Worm (Caenorhabditis elegans) whole organism, L1 larva: ENCODE measurements around the gene pst-2.

Experiments used
- C16A3.4 ChIP-seq: fragments of 150-350 bp; optimal IDR thresholded peaks from 2 replicates; lab custom pipeline; 2014; ENCODE audit warnings: missing biosample characterization, missing genetic modification characterization
- C34B4.2 ChIP-seq: sonication (generic microtip); optimal IDR thresholded peaks from 2 replicates; lab custom pipeline; 2017; ENCODE audit warnings: mild to moderate bottlenecking, missing genetic modification characterization, missing compliant biosample characterization
- F16B12.6 ChIP-seq: fragments of 150-350 bp; optimal IDR thresholded peaks from 2 replicates; lab custom pipeline; 2014; ENCODE audit warnings: missing biosample characterization, missing genetic modification characterization
- Y116A8C.19 ChIP-seq: sonication (generic microtip); optimal IDR thresholded peaks from 2 replicates; lab custom pipeline; 2016; ENCODE audit warnings: missing compliant biosample characterization, missing genetic modification characterization, borderline replicate concordance
- aha-1 ChIP-seq: fragments of 150-350 bp; optimal IDR thresholded peaks from 2 replicates; lab custom pipeline; 2014; ENCODE audit warnings: missing biosample characterization, missing genetic modification characterization
- blmp-1 ChIP-seq: fragments of 150-350 bp; optimal IDR thresholded peaks from 2 replicates; lab custom pipeline; 2014; ENCODE audit warnings: missing biosample characterization, missing genetic modification characterization
- ceh-90 ChIP-seq: sonication (generic microtip); optimal IDR thresholded peaks from 2 replicates; lab custom pipeline; 2016; ENCODE audit warnings: missing genetic modification characterization, missing compliant biosample characterization
- ces-1 ChIP-seq: fragments of 150-350 bp; optimal IDR thresholded peaks from 2 replicates; lab custom pipeline; 2014; ENCODE audit warnings: missing biosample characterization, missing genetic modification reagents, missing genetic modification characterization
- dsc-1 ChIP-seq: sonication (generic microtip); optimal IDR thresholded peaks from 2 replicates; lab custom pipeline; 2016; ENCODE audit warnings: mild to moderate bottlenecking, missing genetic modification characterization, missing compliant biosample characterization
- efl-1 ChIP-seq, 4 experiments: fragments of 150-350 bp; optimal IDR thresholded peaks in 3 of 4; peaks in 1 of 4; 1 replicate in 1 of 4; 2 replicates in 3 of 4; lab custom pipeline; 2014; ENCODE audit warnings: missing biosample characterization in 2 of 4, missing genetic modification characterization in 2 of 4, missing genetic modification reagents in 2 of 4
- efl-3 ChIP-seq: fragments of 200-800 bp; sonication (Bioruptor generic); optimal IDR thresholded peaks from 2 replicates; lab custom pipeline; 2018; ENCODE audit warnings: mild to moderate bottlenecking, missing genetic modification characterization, missing compliant biosample characterization
- egl-13 ChIP-seq: sonication (generic microtip); optimal IDR thresholded peaks from 2 replicates; lab custom pipeline; 2016; ENCODE audit warnings: missing genotype, missing genetic modification reagents, missing genetic modification characterization, missing compliant biosample characterization
- elt-3 ChIP-seq, 6 experiments: fragments of 150-350 bp in 1 of 6; sonication (generic microtip); optimal IDR thresholded peaks; 2 replicates each; lab custom pipeline; 2017 to 2018; ENCODE audit warnings: missing biosample characterization in 6 of 6, missing genetic modification characterization in 6 of 6, inconsistent platforms in 1 of 6
- ets-5 ChIP-seq: fragments of 200-800 bp; sonication (Bioruptor generic); IDR thresholded peaks from 2 replicates; pipeline ENCODE4 v1.3.6; 2022; ENCODE audit warnings: missing genetic modification characterization, missing compliant biosample characterization
- fkh-10 ChIP-seq: sonication (generic microtip); optimal IDR thresholded peaks from 2 replicates; lab custom pipeline; 2017; ENCODE audit warnings: missing biosample characterization, missing genetic modification reagents, missing genetic modification characterization
- fkh-4 ChIP-seq: sonication (generic microtip); optimal IDR thresholded peaks from 2 replicates; lab custom pipeline; 2016; ENCODE audit warnings: missing compliant biosample characterization, missing genetic modification characterization, borderline replicate concordance
- fkh-8 ChIP-seq: sonication (generic microtip); optimal IDR thresholded peaks from 2 replicates; lab custom pipeline; 2016; ENCODE audit warnings: mild to moderate bottlenecking, missing genetic modification characterization, missing compliant biosample characterization
- fos-1 ChIP-seq: fragments of 150-350 bp; optimal IDR thresholded peaks from 2 replicates; lab custom pipeline; 2014; ENCODE audit warnings: missing biosample characterization, missing genetic modification characterization
- hlh-17 ChIP-seq: fragments of 200-800 bp; sonication (Bioruptor generic); optimal IDR thresholded peaks from 2 replicates; lab custom pipeline; 2018; ENCODE audit warnings: missing genetic modification characterization, mild to moderate bottlenecking, missing compliant biosample characterization, moderate library complexity, borderline replicate concordance
- hpl-2 ChIP-seq: fragments of 150-350 bp; optimal IDR thresholded peaks from 2 replicates; lab custom pipeline; 2014; ENCODE audit warnings: missing biosample characterization, missing genetic modification reagents, missing genetic modification characterization
- isw-1 ChIP-seq: fragments of 200-800 bp; sonication (Bioruptor generic); IDR thresholded peaks from 2 replicates; pipeline ENCODE4 v1.3.6; 2022; ENCODE audit warnings: missing genetic modification characterization, missing compliant biosample characterization
- lin-14 ChIP-seq: fragments of 200-800 bp; sonication (Bioruptor generic); optimal IDR thresholded peaks from 2 replicates; lab custom pipeline; 2018; ENCODE audit warnings: mild to moderate bottlenecking, missing genetic modification characterization, moderate library complexity, missing compliant biosample characterization
- lin-35 ChIP-seq, 2 experiments: fragments of 150-350 bp; optimal IDR thresholded peaks; 2 replicates each; lab custom pipeline; 2014; ENCODE audit warnings: missing biosample characterization in 2 of 2, missing genetic modification characterization in 2 of 2, missing genetic modification reagents in 2 of 2
- lin-39 ChIP-seq: fragments of 150-350 bp; optimal IDR thresholded peaks from 2 replicates; lab custom pipeline; 2014; ENCODE audit warnings: missing biosample characterization, missing genetic modification reagents, missing genetic modification characterization
- lir-3 ChIP-seq: sonication (generic microtip); optimal IDR thresholded peaks from 2 replicates; lab custom pipeline; 2016; ENCODE audit warnings: mild to moderate bottlenecking, missing genetic modification characterization, moderate library complexity, missing compliant biosample characterization; ENCODE audit not compliant: poor library complexity
- lsy-2 ChIP-seq, 2 experiments: fragments of 150-350 bp; optimal IDR thresholded peaks; 2 replicates each; lab custom pipeline; 2014; ENCODE audit warnings: missing biosample characterization in 2 of 2, missing genetic modification characterization in 2 of 2
- mef-2 ChIP-seq: fragments of 150-350 bp; optimal IDR thresholded peaks from 2 replicates; lab custom pipeline; 2014; ENCODE audit warnings: missing biosample characterization, missing genetic modification characterization
- mep-1 ChIP-seq: fragments of 150-350 bp; optimal IDR thresholded peaks from 2 replicates; lab custom pipeline; 2014; ENCODE audit warnings: missing biosample characterization, missing genetic modification characterization
- nhr-11 ChIP-seq: fragments of 150-350 bp; optimal IDR thresholded peaks from 2 replicates; lab custom pipeline; 2014; ENCODE audit warnings: missing biosample characterization, missing genetic modification characterization
- nhr-12 ChIP-seq: sonication (generic microtip); optimal IDR thresholded peaks from 2 replicates; lab custom pipeline; 2017; ENCODE audit warnings: missing biosample characterization, missing genetic modification characterization
- nhr-28 ChIP-seq: fragments of 150-350 bp; optimal IDR thresholded peaks from 2 replicates; lab custom pipeline; 2014; ENCODE audit warnings: missing biosample characterization, missing genetic modification characterization
- nhr-71 ChIP-seq: sonication (generic microtip); optimal IDR thresholded peaks from 2 replicates; lab custom pipeline; 2016; ENCODE audit warnings: mild to moderate bottlenecking, missing genetic modification characterization, moderate library complexity, missing compliant biosample characterization
- nhr-76 ChIP-seq: sonication (generic microtip); optimal IDR thresholded peaks from 2 replicates; lab custom pipeline; 2017; ENCODE audit warnings: missing biosample characterization, missing genetic modification characterization
- nhr-77 ChIP-seq: fragments of 150-350 bp; optimal IDR thresholded peaks from 2 replicates; lab custom pipeline; 2014; ENCODE audit warnings: missing biosample characterization, missing genetic modification characterization
- nhr-85 ChIP-seq: sonication (generic microtip); peaks from one replicate; lab custom pipeline; 2016; ENCODE audit warnings: missing genetic modification characterization, inconsistent platforms, missing compliant biosample characterization
- nhr-90 ChIP-seq: sonication (generic microtip); optimal IDR thresholded peaks from 2 replicates; lab custom pipeline; 2016; ENCODE audit warnings: mild to moderate bottlenecking, missing genetic modification characterization, missing compliant biosample characterization; ENCODE audit not compliant: poor library complexity
- pax-3 ChIP-seq: fragments of 200-800 bp; sonication (Bioruptor generic); optimal IDR thresholded peaks from 2 replicates; lab custom pipeline; 2018; ENCODE audit warnings: mild to moderate bottlenecking, missing genetic modification characterization, moderate library complexity, missing compliant biosample characterization
- rnt-1 ChIP-seq: sonication (generic microtip); optimal IDR thresholded peaks from 2 replicates; lab custom pipeline; 2016; ENCODE audit warnings: mild to moderate bottlenecking, missing genetic modification characterization, moderate library complexity, missing compliant biosample characterization
- skn-1 ChIP-seq: fragments of 150-350 bp; optimal IDR thresholded peaks from 2 replicates; lab custom pipeline; 2014; ENCODE audit warnings: missing biosample characterization, missing genetic modification characterization
- snpc-4 ChIP-seq: fragments of 150-350 bp; optimal IDR thresholded peaks from 2 replicates; lab custom pipeline; 2014; ENCODE audit warnings: missing biosample characterization, missing genetic modification characterization
- snu-23 ChIP-seq: sonication (generic microtip); optimal IDR thresholded peaks from 2 replicates; lab custom pipeline; 2016; ENCODE audit warnings: missing genetic modification characterization, missing compliant biosample characterization
- sup-37 ChIP-seq: fragments of 200-800 bp; sonication (Bioruptor generic); optimal IDR thresholded peaks from 2 replicates; lab custom pipeline; 2018; ENCODE audit warnings: mild to moderate bottlenecking, missing genetic modification characterization, missing compliant biosample characterization
- tbx-2 ChIP-seq: sonication (generic microtip); optimal IDR thresholded peaks from 2 replicates; lab custom pipeline; 2016; ENCODE audit warnings: missing genetic modification characterization, missing compliant biosample characterization
- unc-30 ChIP-seq: sonication (generic microtip); optimal IDR thresholded peaks from 2 replicates; lab custom pipeline; 2017; ENCODE audit warnings: missing biosample characterization, missing genetic modification characterization
- unc-86 ChIP-seq: sonication (generic microtip); optimal IDR thresholded peaks from 2 replicates; lab custom pipeline; 2016; ENCODE audit warnings: missing genetic modification characterization, missing compliant biosample characterization
- vab-15 ChIP-seq: sonication (generic microtip); optimal IDR thresholded peaks from 2 replicates; lab custom pipeline; 2017; ENCODE audit warnings: missing genotype, mild to moderate bottlenecking, missing genetic modification characterization, missing compliant biosample characterization

pst-2 gene

ce11 chrIII:5714230-5714983, 34.2 kb downstream of the pst-2 start, which contains the start of gene arf-1:
arf-1 (plus strand) TSS chrIII:5714886.
- TF ChIP-seq elt-3 (tag; optimal IDR thresholded peaks at IDR 0.05; lab: Kevin White, UChicago) (peak in 1 of 6 experiments; percentile 8), lin-35 (GFP tag; optimal IDR thresholded peaks at IDR 0.05; lab: Kevin White, UChicago) (peak in 1 of 2 experiments; percentile 29), lin-14 (GFP tag; lab: Kevin White, UChicago) (peak; percentile 1), tbx-2 (tag; lab: Kevin White, UChicago) (no peak), C16A3.4 (tag; lab: Kevin White, UChicago) (no peak), nhr-12 (tag; lab: Kevin White, UChicago) (no peak)
- TF ChIP-seq, all 84 proteins: peak for 3

- TF ChIP-seq unc-86 (tag; lab: Kevin White, UChicago), result no peak
- TF ChIP-seq nhr-85 (tag; lab: Kevin White, UChicago), result peak; percentile 56
- TF ChIP-seq nhr-77 (tag; lab: Kevin White, UChicago), result no peak
- no peak for TF ChIP-seq lin-39 (tag; lab: Kevin White, UChicago)
- TF ChIP-seq blmp-1, result peak; percentile 31
- TF ChIP-seq efl-1 (optimal IDR thresholded peaks at IDR 0.05; lab: Kevin White, UChicago), result no peak
- peak in 1 of 2 experiments; percentile 78 for TF ChIP-seq efl-1 (GFP tag; optimal IDR thresholded peaks at IDR 0.05 in 1 of 2; lab: Kevin White, UChicago)
- TF ChIP-seq skn-1 (tag; lab: Kevin White, UChicago), result no peak
Measured at ce11 chrIII:5714984-5715454, 34.8 kb downstream of the pst-2 start.

DNA sequence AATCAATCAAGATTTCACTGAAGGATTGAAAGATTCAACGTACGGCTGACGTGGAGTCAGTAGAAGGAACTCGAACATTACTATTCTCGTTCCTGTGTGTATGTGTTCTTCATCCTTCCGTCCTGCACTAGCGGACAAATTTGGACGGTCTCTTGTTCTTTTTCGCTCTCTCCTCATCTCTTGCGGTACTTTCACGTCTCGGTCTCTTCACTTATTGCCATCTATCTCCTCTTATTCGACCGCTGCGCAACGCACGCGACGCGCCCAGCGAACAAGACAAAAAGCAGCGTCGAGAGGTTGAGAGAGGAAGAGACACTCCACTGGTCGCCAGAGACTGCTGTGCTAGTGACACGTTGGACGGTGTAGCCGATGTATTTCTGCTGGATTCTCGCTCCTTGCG, 35.2 kb downstream of the pst-2 start:
- TF ChIP-seq dsc-1 (tag; lab: Kevin White, UChicago) (peak; percentile 30), ceh-90 (tag; lab: Kevin White, UChicago) (no peak), hlh-17 (GFP tag; lab: Kevin White, UChicago) (no peak), nhr-76 (no peak), fkh-10 (GFP tag; lab: Kevin White, UChicago) (peak; percentile 10), pax-3 (tag; lab: Kevin White, UChicago) (no peak), mep-1 (peak; percentile 74), lsy-2 (tag; optimal IDR thresholded peaks at IDR 0.05; lab: Kevin White, UChicago) (peak; percentile 50 to 84), lin-14 (GFP tag; lab: Kevin White, UChicago) (peak; percentile 90), mef-2 (no peak), ces-1 (GFP tag; lab: Kevin White, UChicago) (no peak), hpl-2 (GFP tag; lab: Kevin White, UChicago) (no peak), ets-5 (GFP tag; lab: Robert Waterston, UW) (no peak), nhr-71 (tag; lab: Kevin White, UChicago) (peak; percentile 58), nhr-77 (tag; lab: Kevin White, UChicago) (peak; percentile 43), nhr-28 (no peak), isw-1 (GFP tag; lab: Robert Waterston, UW) (peak; percentile 39; the same call in 1 of the 2 replicates), nhr-90 (tag; lab: Kevin White, UChicago) (no peak), vab-15 (tag; lab: Kevin White, UChicago) (no peak), C16A3.4 (tag; lab: Kevin White, UChicago) (peak; percentile 57), tbx-2 (tag; lab: Kevin White, UChicago) (peak; percentile 46), egl-13 (tag; lab: Kevin White, UChicago) (no peak), fkh-8 (tag; lab: Kevin White, UChicago) (peak; percentile 49), unc-30 (tag; lab: Kevin White, UChicago) (no peak), lir-3 (tag; lab: Kevin White, UChicago) (no peak), fos-1 (tag; lab: Kevin White, UChicago) (peak; percentile 28), C34B4.2 (tag; lab: Kevin White, UChicago) (no peak), sup-37 (GFP tag; lab: Kevin White, UChicago) (no peak), efl-3 (no peak), Y116A8C.19 (no peak), rnt-1 (tag; lab: Kevin White, UChicago) (peak; percentile 75), nhr-11 (tag; lab: Kevin White, UChicago) (no peak), snu-23 (GFP tag; lab: Kevin White, UChicago) (peak; percentile 67), snpc-4 (tag; lab: Kevin White, UChicago) (peak; percentile 31), F16B12.6 (no peak), aha-1 (tag; lab: Kevin White, UChicago) (no peak), fkh-4 (no peak)
